Worm (Caenorhabditis elegans) whole organism, young adult: ENCODE results near the gene ZK666.4.

Experiments used
- F22D6.2 ChIP-seq: sonication (generic microtip); optimal IDR thresholded peaks from 2 replicates; lab custom pipeline; 2016; ENCODE audit warnings: mild to moderate bottlenecking, missing genetic modification characterization, missing compliant biosample characterization
- F57C9.4 ChIP-seq: sonication (generic microtip); optimal IDR thresholded peaks from 2 replicates; lab custom pipeline; 2017; ENCODE audit warnings: mild to moderate bottlenecking, missing genetic modification characterization, missing compliant biosample characterization
- efl-1 ChIP-seq: fragments of 150-350 bp; optimal IDR thresholded peaks from 2 replicates; lab custom pipeline; 2014; ENCODE audit warnings: missing biosample characterization, missing genetic modification reagents, missing genetic modification characterization
- fkh-3 ChIP-seq: sonication (generic microtip); optimal IDR thresholded peaks from 2 replicates; lab custom pipeline; 2016; ENCODE audit warnings: mild to moderate bottlenecking, missing genetic modification characterization, missing compliant biosample characterization
- lag-1 ChIP-seq: fragments of 200-800 bp; sonication (Bioruptor generic); IDR thresholded peaks from 2 replicates; pipeline ENCODE4 v1.3.6; 2022; ENCODE audit warnings: missing genetic modification reagents, missing genetic modification characterization, missing compliant biosample characterization
- nfya-1 ChIP-seq: sonication (generic microtip); optimal IDR thresholded peaks from 2 replicates; lab custom pipeline; 2017; ENCODE audit warnings: antibody characterized with exemption, missing compliant biosample characterization, missing genetic modification characterization, borderline replicate concordance; ENCODE audit not compliant: insufficient read depth
- nfya-2 ChIP-seq: fragments of 200-800 bp; sonication (Bioruptor generic); IDR thresholded peaks from 2 replicates; pipeline ENCODE4 v1.3.6; 2022; ENCODE audit warnings: missing genetic modification reagents, missing genetic modification characterization, missing compliant biosample characterization
- rcor-1 ChIP-seq: fragments of 200-800 bp; sonication (Bioruptor generic); IDR thresholded peaks from 2 replicates; pipeline ENCODE4 v1.3.6; 2022; ENCODE audit warnings: missing genetic modification reagents, missing genetic modification characterization, missing compliant biosample characterization
- sdz-38 ChIP-seq: sonication (generic microtip); optimal IDR thresholded peaks from 2 replicates; lab custom pipeline; 2016; ENCODE audit warnings: missing genotype, missing genetic modification characterization, missing compliant biosample characterization
- unc-130 ChIP-seq: sonication (generic microtip); optimal IDR thresholded peaks from 2 replicates; lab custom pipeline; 2016; ENCODE audit warnings: missing genetic modification reagents, missing genetic modification characterization, missing compliant biosample characterization
- unc-62 ChIP-seq: fragments of 150-350 bp; optimal IDR thresholded peaks from 2 replicates; lab custom pipeline; 2014; ENCODE audit warnings: missing biosample characterization, missing genetic modification reagents, missing genetic modification characterization

DNA sequence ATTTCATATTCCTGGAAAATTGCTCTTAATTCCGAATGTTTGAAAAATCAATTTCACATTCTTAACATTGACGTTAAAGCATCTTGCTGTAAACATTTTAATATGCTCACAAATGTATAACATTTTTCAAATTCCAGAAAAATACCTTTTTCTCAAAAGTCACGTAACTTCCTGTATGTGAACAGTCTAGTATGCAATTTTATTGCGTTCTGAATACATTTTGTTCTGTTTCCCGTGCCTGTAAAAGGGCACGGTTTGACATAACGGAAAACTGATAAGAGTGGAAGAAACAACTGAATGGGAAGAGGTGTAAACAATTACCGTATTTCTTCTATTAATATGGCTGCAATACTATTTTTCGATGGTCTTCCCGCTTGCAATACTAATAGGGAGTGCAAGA, 5.8 kb downstream of the ZK666.4 start:
- TF ChIP-seq efl-1 (GFP tag; lab: Kevin White, UChicago) (no peak), nfya-1 (no peak), lag-1 (GFP tag; lab: Robert Waterston, UW) (no peak), unc-62 (GFP tag; lab: Kevin White, UChicago) (no peak), F22D6.2 (no peak), F57C9.4 (tag; lab: Kevin White, UChicago) (no peak), fkh-3 (no peak), sdz-38 (no peak), unc-130 (no peak), nfya-2 (GFP tag; lab: Robert Waterston, UW) (no peak), rcor-1 (no peak)
